Fruit fly (Drosophila melanogaster) whole organism, embryonic: Measurements from ENCODE around the gene Bicra.

Source experiments
- Aef1 ChIP-seq: fragments of 200-800 bp; sonication (Bioruptor generic); IDR thresholded peaks from 3 replicates; pipeline ENCODE4 v1.3.6; 2022; ENCODE audit warnings: missing biosample characterization, missing genetic modification characterization
- Atf-2 ChIP-seq: fragments of 200-800 bp; sonication (Bioruptor generic); optimal IDR thresholded peaks from 2 replicates; lab custom pipeline; 2016; ENCODE audit warnings: missing biosample characterization, missing genetic modification characterization
- CG10267 ChIP-seq: fragments of 200-800 bp; sonication (Bioruptor generic); optimal IDR thresholded peaks from 2 replicates; lab custom pipeline; 2018; ENCODE audit warnings: missing biosample characterization, mild to moderate bottlenecking, missing genetic modification characterization, moderate library complexity
- CG11504 ChIP-seq: fragments of 200-800 bp; sonication (Bioruptor generic); optimal IDR thresholded peaks from 3 replicates; lab custom pipeline; 2019; ENCODE audit warnings: missing biosample characterization, mild to moderate bottlenecking, missing genetic modification characterization, moderate library complexity
- CG12071 ChIP-seq: fragments of 200-800 bp; sonication (Bioruptor generic); optimal IDR thresholded peaks from 3 replicates; lab custom pipeline; 2018; ENCODE audit warnings: missing biosample characterization, mild to moderate bottlenecking, missing genetic modification characterization
- CG15514 ChIP-seq: fragments of 200-800 bp; sonication (Bioruptor generic); optimal IDR thresholded peaks from 3 replicates; lab custom pipeline; 2017; ENCODE audit warnings: missing biosample characterization, missing genetic modification characterization, mild to moderate bottlenecking, moderate library complexity, missing genetic modification reagents
- CG16815 ChIP-seq: fragments of 200-800 bp; sonication (Bioruptor generic); optimal IDR thresholded peaks from 3 replicates; lab custom pipeline; 2017; ENCODE audit warnings: missing biosample characterization, mild to moderate bottlenecking, missing genetic modification characterization
- CG17802 ChIP-seq: fragments of 200-800 bp; sonication (Bioruptor generic); optimal IDR thresholded peaks from 2 replicates; lab custom pipeline; 2018; ENCODE audit warnings: missing biosample characterization, mild to moderate bottlenecking, missing genetic modification characterization, moderate library complexity
- CG31441 ChIP-seq: fragments of 200-800 bp; sonication (Bioruptor generic); IDR thresholded peaks from 2 replicates; pipeline ENCODE4 v1.3.6; 2022; ENCODE audit warnings: missing biosample characterization, missing genetic modification characterization
- CG32772 ChIP-seq: fragments of 200-800 bp; sonication (Bioruptor generic); IDR thresholded peaks from 2 replicates; pipeline ENCODE4 v1.3.6; 2022; ENCODE audit warnings: missing biosample characterization, missing genetic modification characterization
- CG3281 ChIP-seq: fragments of 200-800 bp; sonication (Bioruptor generic); optimal IDR thresholded peaks from 3 replicates; lab custom pipeline; 2017; ENCODE audit warnings: missing biosample characterization, mild to moderate bottlenecking, missing genetic modification characterization
- CG4360 ChIP-seq: fragments of 200-800 bp; sonication (Bioruptor generic); IDR thresholded peaks from 2 replicates; pipeline ENCODE4 v1.3.6; 2022; ENCODE audit warnings: missing biosample characterization, missing genetic modification characterization
- CG4820 ChIP-seq: fragments of 200-800 bp; sonication (Bioruptor generic); optimal IDR thresholded peaks from 3 replicates; lab custom pipeline; 2016; ENCODE audit warnings: missing biosample characterization, missing genetic modification characterization
- CG6254 ChIP-seq: fragments of 200-800 bp; sonication (Bioruptor generic); optimal IDR thresholded peaks from 3 replicates; lab custom pipeline; 2017; ENCODE audit warnings: mild to moderate bottlenecking, missing biosample characterization, missing genetic modification reagents, missing genetic modification characterization
- CG8089 ChIP-seq: fragments of 200-800 bp; sonication (Bioruptor generic); optimal IDR thresholded peaks from 3 replicates; lab custom pipeline; 2016; ENCODE audit warnings: missing biosample characterization, missing genetic modification characterization
- Camta ChIP-seq: fragments of 200-800 bp; sonication (Bioruptor generic); optimal IDR thresholded peaks from 2 replicates; lab custom pipeline; 2016; ENCODE audit warnings: missing biosample characterization, missing genetic modification characterization
- D19B ChIP-seq: fragments of 200-800 bp; sonication (Bioruptor generic); optimal IDR thresholded peaks from 2 replicates; lab custom pipeline; 2017; ENCODE audit warnings: missing biosample characterization, mild to moderate bottlenecking, missing genetic modification characterization
- Drgx ChIP-seq: fragments of 200-800 bp; sonication (Bioruptor generic); IDR thresholded peaks from 2 replicates; pipeline ENCODE4 v1.3.6; 2022; ENCODE audit warnings: missing biosample characterization, missing genetic modification characterization
- Fer2 ChIP-seq: fragments of 200-800 bp; sonication (Bioruptor generic); optimal IDR thresholded peaks from 2 replicates; lab custom pipeline; 2018; ENCODE audit warnings: missing biosample characterization, mild to moderate bottlenecking, missing genetic modification characterization, moderate library complexity
- HmgZ ChIP-seq: fragments of 200-800 bp; sonication (Bioruptor generic); optimal IDR thresholded peaks from 2 replicates; lab custom pipeline; 2018; ENCODE audit warnings: missing biosample characterization, mild to moderate bottlenecking, missing genetic modification characterization
- Myb ChIP-seq: fragments of 200-800 bp; sonication (Bioruptor generic); optimal IDR thresholded peaks from 2 replicates; lab custom pipeline; 2016; ENCODE audit warnings: missing biosample characterization, missing genetic modification characterization
- NC2β ChIP-seq: fragments of 200-800 bp; sonication (Bioruptor generic); optimal IDR thresholded peaks from 2 replicates; lab custom pipeline; 2016; ENCODE audit warnings: missing biosample characterization, missing genetic modification characterization
- NFAT ChIP-seq: fragments of 200-800 bp; sonication (Bioruptor generic); IDR thresholded peaks from 2 replicates; pipeline ENCODE4 v1.3.6; 2022; ENCODE audit warnings: missing biosample characterization, missing genetic modification characterization
- Sry-β ChIP-seq: fragments of 200-800 bp; sonication (Bioruptor generic); optimal IDR thresholded peaks from 2 replicates; lab custom pipeline; 2018; ENCODE audit warnings: missing biosample characterization, mild to moderate bottlenecking, missing genetic modification characterization, moderate library complexity
- Stat92E ChIP-seq, 3 experiments: fragments of >200 bp in 2 of 3; fragments of 200-800 bp in 1 of 3; sonication (Bioruptor generic) in 1 of 3; optimal IDR thresholded peaks; 2 replicates each; lab custom pipeline; 2017 to 2019; ENCODE audit warnings: missing biosample characterization in 3 of 3, missing genetic modification characterization in 3 of 3, mild to moderate bottlenecking in 1 of 3, moderate library complexity in 1 of 3
- TFAM ChIP-seq: fragments of 200-800 bp; sonication (Bioruptor generic); optimal IDR thresholded peaks from 2 replicates; lab custom pipeline; 2017; ENCODE audit warnings: missing biosample characterization, missing genetic modification characterization, inconsistent platforms
- bab2 ChIP-seq: fragments of 200-800 bp; sonication (Bioruptor generic); optimal IDR thresholded peaks from 2 replicates; lab custom pipeline; 2016; ENCODE audit warnings: missing biosample characterization, missing genetic modification characterization
- disco-r ChIP-seq: fragments of 200-800 bp; sonication (Bioruptor generic); optimal IDR thresholded peaks from 2 replicates; lab custom pipeline; 2016; ENCODE audit warnings: missing biosample characterization, missing genetic modification characterization
- fru ChIP-seq: fragments of >200 bp; optimal IDR thresholded peaks from 2 replicates; lab custom pipeline; 2017
- gcm2 ChIP-seq: fragments of 200-800 bp; sonication (Bioruptor generic); optimal IDR thresholded peaks from 2 replicates; lab custom pipeline; 2016; ENCODE audit warnings: missing biosample characterization, missing genetic modification characterization
- gem ChIP-seq: fragments of 200-800 bp; sonication (Bioruptor generic); optimal IDR thresholded peaks from 2 replicates; lab custom pipeline; 2019; ENCODE audit warnings: missing biosample characterization, mild to moderate bottlenecking, missing genetic modification characterization, moderate library complexity
- hb ChIP-seq: fragments of 200-800 bp; sonication (Bioruptor generic); IDR thresholded peaks from 3 replicates; pipeline ENCODE4 v1.3.6; 2022; ENCODE audit warnings: missing biosample characterization, missing genetic modification characterization; ENCODE audit not compliant: partially characterized antibody
- hkb ChIP-seq, 2 experiments: fragments of 200-800 bp in 1 of 2; fragments of >200 bp in 1 of 2; sonication (Bioruptor generic) in 1 of 2; IDR thresholded peaks in 1 of 2; optimal IDR thresholded peaks in 1 of 2; 2 replicates each; pipeline versions ENCODE4 v1.3.6 to Lab custom; 2017 to 2022; ENCODE audit warnings: missing biosample characterization in 1 of 2, missing genetic modification characterization in 1 of 2
- hth ChIP-seq: fragments of >200 bp; optimal IDR thresholded peaks from 2 replicates; lab custom pipeline; 2017; ENCODE audit warnings: inconsistent platforms
- kah ChIP-seq: fragments of 200-800 bp; sonication (Bioruptor generic); optimal IDR thresholded peaks from 2 replicates; lab custom pipeline; 2018; ENCODE audit warnings: missing biosample characterization, mild to moderate bottlenecking, missing genetic modification characterization
- kay ChIP-seq: fragments of 200-800 bp; sonication (Bioruptor generic); optimal IDR thresholded peaks from 2 replicates; lab custom pipeline; 2016; ENCODE audit warnings: missing biosample characterization, missing genetic modification characterization
- ken ChIP-seq: fragments of 200-800 bp; sonication (Bioruptor generic); IDR thresholded peaks from 3 replicates; pipeline ENCODE4 v1.3.6; 2022; ENCODE audit warnings: missing biosample characterization, missing genetic modification characterization
- kni ChIP-seq: fragments of 200-800 bp; sonication (Bioruptor generic); optimal IDR thresholded peaks from 3 replicates; lab custom pipeline; 2017; ENCODE audit warnings: mild to moderate bottlenecking, missing biosample characterization, missing genetic modification reagents, missing genetic modification characterization
- knrl ChIP-seq: fragments of 200-800 bp; sonication (Bioruptor generic); IDR thresholded peaks from 3 replicates; pipeline ENCODE4 v1.3.6; 2022; ENCODE audit warnings: missing biosample characterization, missing genetic modification characterization; ENCODE audit not compliant: partially characterized antibody
- nerfin-1 ChIP-seq: fragments of 200-800 bp; sonication (Bioruptor generic); optimal IDR thresholded peaks from 3 replicates; lab custom pipeline; 2019; ENCODE audit warnings: missing biosample characterization, mild to moderate bottlenecking, missing genetic modification characterization, moderate library complexity
- pita ChIP-seq: fragments of 200-800 bp; sonication (Bioruptor generic); optimal IDR thresholded peaks from 2 replicates; lab custom pipeline; 2017; ENCODE audit warnings: missing biosample characterization, mild to moderate bottlenecking, missing genetic modification characterization
- pum ChIP-seq: fragments of 200-800 bp; sonication (Bioruptor generic); optimal IDR thresholded peaks from 2 replicates; lab custom pipeline; 2016; ENCODE audit warnings: missing biosample characterization, missing genetic modification characterization
- sima ChIP-seq: fragments of 200-800 bp; sonication (Bioruptor generic); optimal IDR thresholded peaks from 2 replicates; lab custom pipeline; 2016; ENCODE audit warnings: missing biosample characterization, missing genetic modification characterization
- sob ChIP-seq: fragments of 200-800 bp; sonication (Bioruptor generic); IDR thresholded peaks from 2 replicates; pipeline ENCODE4 v1.3.6; 2022; ENCODE audit warnings: missing biosample characterization, missing genetic modification characterization
- tll ChIP-seq, 2 experiments: fragments of 200-800 bp in 1 of 2; fragments of >200 bp in 1 of 2; sonication (Bioruptor generic) in 1 of 2; optimal IDR thresholded peaks; 2 replicates each; lab custom pipeline; 2017 to 2019; ENCODE audit warnings: missing biosample characterization in 2 of 2, missing genetic modification characterization in 2 of 2, mild to moderate bottlenecking in 1 of 2, moderate library complexity in 1 of 2
- tna ChIP-seq: fragments of 200-800 bp; sonication (Bioruptor generic); IDR thresholded peaks from 2 replicates; pipeline ENCODE4 v1.3.6; 2022; ENCODE audit warnings: missing biosample characterization, missing genetic modification characterization; ENCODE audit not compliant: partially characterized antibody
- trh ChIP-seq: fragments of 200-800 bp; sonication (Bioruptor generic); optimal IDR thresholded peaks from 2 replicates; lab custom pipeline; 2016; ENCODE audit warnings: missing biosample characterization, missing genetic modification characterization
- vnd ChIP-seq: fragments of 200-800 bp; sonication (Bioruptor generic); IDR thresholded peaks from 3 replicates; pipeline ENCODE4 v1.3.6; 2022; ENCODE audit warnings: missing biosample characterization, missing genetic modification characterization; ENCODE audit not compliant: partially characterized antibody
- wek ChIP-seq: fragments of 200-800 bp; sonication (Bioruptor generic); optimal IDR thresholded peaks from 3 replicates; lab custom pipeline; 2018; ENCODE audit warnings: missing biosample characterization, mild to moderate bottlenecking, missing genetic modification characterization, moderate library complexity

Gene Bicra

DNA sequence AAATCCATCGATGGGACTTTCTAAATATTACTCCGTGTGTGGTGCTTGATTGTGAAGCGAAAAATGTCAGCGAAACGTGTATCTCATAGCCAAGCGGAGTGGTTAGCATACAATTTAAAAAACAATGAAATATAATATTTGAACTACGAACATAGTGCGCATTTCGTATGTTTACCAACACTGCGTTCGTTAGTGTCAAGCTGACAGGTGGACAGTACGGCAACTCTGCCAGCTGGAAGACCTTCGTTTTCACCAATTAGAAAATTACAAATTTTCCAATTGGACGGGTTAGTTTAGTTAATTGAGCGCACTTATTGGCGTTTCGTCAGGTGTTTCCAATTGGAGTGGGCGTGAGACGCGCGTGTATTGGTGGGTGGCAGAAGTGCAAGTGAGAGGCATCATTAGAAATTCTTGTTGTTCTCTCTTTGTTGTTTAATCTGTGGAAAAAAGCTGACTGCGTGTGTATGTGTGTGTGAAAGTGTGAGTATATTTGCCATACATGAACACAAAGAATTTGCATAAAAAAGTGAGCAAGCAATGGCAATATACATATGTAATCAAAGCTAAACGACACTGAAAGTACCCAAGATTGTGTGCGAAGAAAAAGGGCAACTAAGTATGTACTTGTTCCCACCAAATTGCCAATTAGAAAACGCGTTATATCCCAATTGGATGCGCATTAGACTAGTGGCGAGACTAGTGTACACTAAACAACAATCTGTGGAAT lies 23.0 kb upstream of the Bicra start (continued):
- TF ChIP-seq gcm2 (GFP tag; lab: Kevin White, UChicago), result no peak
- TF ChIP-seq CG4360, result no peak
- TF ChIP-seq ken, result no peak
- TF ChIP-seq D19B (GFP tag; lab: Kevin White, UChicago), result no peak
- no peak for TF ChIP-seq nerfin-1 (tag; lab: Kevin White, UChicago)
- TF ChIP-seq CG4820 (GFP tag; lab: Kevin White, UChicago), result no peak
- no peak for TF ChIP-seq HmgZ (tag; lab: Kevin White, UChicago)
- TF ChIP-seq CG32772 (GFP tag; lab: Robert Waterston, UW), result no peak
- TF ChIP-seq trh (GFP tag; lab: Kevin White, UChicago), result no peak
- peak; percentile 10 for TF ChIP-seq Myb (GFP tag; lab: Kevin White, UChicago)
- no peak for TF ChIP-seq hkb (optimal IDR thresholded peaks at IDR 0.05; lab: Kevin White, UChicago)
- TF ChIP-seq hkb (GFP tag; IDR thresholded peaks at IDR 0.05; lab: Robert Waterston, UW), result 0 out of 2 replicates have a peak, but pooled peaks have one; percentile 10
- TF ChIP-seq bab2 (GFP tag; lab: Kevin White, UChicago), result no peak
- no peak for TF ChIP-seq CG6254 (GFP tag; lab: Kevin White, UChicago)
- TF ChIP-seq disco-r (GFP tag; lab: Kevin White, UChicago), result no peak
- no peak for TF ChIP-seq Fer2 (tag; lab: Kevin White, UChicago)
- TF ChIP-seq hth (lab: Kevin White, UChicago), result no peak
- no peak for TF ChIP-seq fru
- TF ChIP-seq kay (GFP tag; lab: Kevin White, UChicago), result no peak
- TF ChIP-seq TFAM (GFP tag; lab: Kevin White, UChicago), result no peak
- TF ChIP-seq Camta (GFP tag; lab: Kevin White, UChicago), result no peak
- no peak for TF ChIP-seq pita
- TF ChIP-seq kah, result no peak
- peak; percentile 23 for TF ChIP-seq pum (GFP tag; lab: Kevin White, UChicago)
- TF ChIP-seq sima (GFP tag; lab: Kevin White, UChicago), result no peak
- TF ChIP-seq sob (GFP tag; lab: Robert Waterston, UW), result peak; percentile 59; the same call in 1 of the 2 replicates
- TF ChIP-seq Atf-2 (GFP tag; lab: Kevin White, UChicago), result no peak
- TF ChIP-seq vnd (GFP tag; lab: Robert Waterston, UW), result no peak
- TF ChIP-seq CG8089, result peak; percentile 21
- peak; percentile 24 for TF ChIP-seq NC2β (GFP tag; lab: Kevin White, UChicago)
- TF ChIP-seq CG16815 (GFP tag; lab: Kevin White, UChicago), result no peak
- no peak for TF ChIP-seq Sry-β (GFP tag; lab: Kevin White, UChicago)
- TF ChIP-seq CG15514 (GFP tag; lab: Kevin White, UChicago), result peak; percentile 56
- TF ChIP-seq CG3281 (GFP tag; lab: Kevin White, UChicago), result no peak
- TF ChIP-seq tna (GFP tag; lab: Robert Waterston, UW), result no peak
- peak; percentile 2 for TF ChIP-seq CG17802
- peak; percentile 85 for TF ChIP-seq CG10267
- peak; percentile 28 for TF ChIP-seq gem (tag; lab: Kevin White, UChicago)
- TF ChIP-seq Stat92E (GFP tag; optimal IDR thresholded peaks at IDR 0.05; lab: Kevin White, UChicago), result no peak
- no peak for TF ChIP-seq knrl
- TF ChIP-seq tll (GFP tag; optimal IDR thresholded peaks at IDR 0.05; lab: Kevin White, UChicago), result no peak
- TF ChIP-seq kni (GFP tag; lab: Kevin White, UChicago), result no peak
- peak; percentile 23 for TF ChIP-seq CG11504 (tag; lab: Kevin White, UChicago)
- TF ChIP-seq hb (GFP tag; lab: Robert Waterston, UW), result no peak
- TF ChIP-seq NFAT (GFP tag; lab: Robert Waterston, UW), result no peak; the same call in 1 of the 2 replicates
- no peak for TF ChIP-seq CG12071
- TF ChIP-seq Aef1, result no peak
- no peak for TF ChIP-seq CG31441 (GFP tag; lab: Robert Waterston, UW)
- TF ChIP-seq Drgx, result no peak
- no peak for TF ChIP-seq wek (GFP tag; lab: Kevin White, UChicago)
